Worm (Caenorhabditis elegans) whole organism, L2 larva: ENCODE measurements around the gene cyp-35A5.

Source experiments
- ama-1 ChIP-seq: fragments of 150-350 bp; optimal IDR thresholded peaks from 2 replicates; lab custom pipeline; 2018; ENCODE audit warnings: inconsistent platforms
- lin-13 ChIP-seq: fragments of 150-350 bp; optimal IDR thresholded peaks from 2 replicates; lab custom pipeline; 2014; ENCODE audit warnings: missing biosample characterization, missing genetic modification reagents, missing genetic modification characterization
- mab-5 ChIP-seq: fragments of 150-350 bp; optimal IDR thresholded peaks from 2 replicates; lab custom pipeline; 2014; ENCODE audit warnings: missing biosample characterization, missing genetic modification characterization
- nhr-11 ChIP-seq: fragments of 150-350 bp; optimal IDR thresholded peaks from 2 replicates; lab custom pipeline; 2014; ENCODE audit warnings: missing biosample characterization, missing genetic modification characterization
- nhr-237 ChIP-seq: fragments of 150-350 bp; optimal IDR thresholded peaks from 2 replicates; lab custom pipeline; 2014; ENCODE audit warnings: missing biosample characterization, missing genetic modification characterization
- nhr-25 ChIP-seq: fragments of 150-350 bp; sonication (generic microtip); optimal IDR thresholded peaks from 3 replicates; lab custom pipeline; 2014; ENCODE audit warnings: missing biosample characterization, missing genetic modification characterization
- skn-1 ChIP-seq: sonication (generic microtip); optimal IDR thresholded peaks from 2 replicates; lab custom pipeline; 2017; ENCODE audit warnings: missing biosample characterization, missing genetic modification characterization
- unc-62 ChIP-seq: fragments of 150-350 bp; optimal IDR thresholded peaks from 2 replicates; lab custom pipeline; 2014; ENCODE audit warnings: missing biosample characterization, missing genetic modification reagents, missing genetic modification characterization
- ztf-11 ChIP-seq: sonication (generic microtip); optimal IDR thresholded peaks from 2 replicates; lab custom pipeline; 2017; ENCODE audit warnings: missing biosample characterization, missing genetic modification characterization
- ztf-4 ChIP-seq: fragments of 150-350 bp; optimal IDR thresholded peaks from 2 replicates; lab custom pipeline; 2014; ENCODE audit warnings: missing biosample characterization, missing genetic modification characterization

DNA sequence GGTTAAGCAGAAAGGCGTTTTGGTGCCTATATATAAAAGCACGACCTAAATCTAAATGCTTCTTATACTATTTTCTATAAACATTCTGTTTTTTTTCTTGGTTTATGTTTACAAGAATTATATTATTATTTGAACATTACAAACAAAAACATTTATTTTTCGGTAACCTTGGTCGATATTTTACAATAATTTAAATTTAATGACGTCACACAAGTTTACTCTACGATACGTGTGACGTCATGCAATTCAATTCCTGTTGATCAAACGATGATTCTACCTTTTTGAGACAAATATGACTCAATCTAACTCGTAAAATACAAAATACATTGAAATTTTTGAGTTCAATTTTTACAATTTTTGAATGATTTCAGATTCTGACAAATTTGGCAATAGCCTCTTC lies 40.1 kb upstream of the cyp-35A5 start:
- TF ChIP-seq nhr-237 (tag; lab: Kevin White, UChicago), result no peak
- TF ChIP-seq unc-62, result no peak
- no peak for TF ChIP-seq skn-1 (tag; lab: Kevin White, UChicago)
- no peak for TF ChIP-seq nhr-25 (tag; lab: Kevin White, UChicago)
- no peak for TF ChIP-seq nhr-11
- TF ChIP-seq mab-5 (tag; lab: Kevin White, UChicago), result no peak
- TF ChIP-seq lin-13, result no peak
- no peak for TF ChIP-seq ztf-4 (tag; lab: Kevin White, UChicago)
- TF ChIP-seq ztf-11, result no peak
- no peak for TF ChIP-seq ama-1 (lab: Kevin White, UChicago)
